Worm (Caenorhabditis elegans) whole organism, L1 larva: ENCODE data around the gene vab-19.

ENCODE experiments used
- C04F5.9 ChIP-seq: sonication (generic microtip); optimal IDR thresholded peaks from 2 replicates; lab custom pipeline; 2016; ENCODE audit warnings: missing genetic modification characterization, missing compliant biosample characterization
- C16A3.4 ChIP-seq: fragments of 150-350 bp; optimal IDR thresholded peaks from 2 replicates; lab custom pipeline; 2014; ENCODE audit warnings: missing biosample characterization, missing genetic modification characterization
- F16B12.6 ChIP-seq: fragments of 150-350 bp; optimal IDR thresholded peaks from 2 replicates; lab custom pipeline; 2014; ENCODE audit warnings: missing biosample characterization, missing genetic modification characterization
- aha-1 ChIP-seq: fragments of 150-350 bp; optimal IDR thresholded peaks from 2 replicates; lab custom pipeline; 2014; ENCODE audit warnings: missing biosample characterization, missing genetic modification characterization
- ama-1 ChIP-seq: fragments of 150-350 bp; optimal IDR thresholded peaks from 2 replicates; lab custom pipeline; 2014
- blmp-1 ChIP-seq: fragments of 150-350 bp; optimal IDR thresholded peaks from 2 replicates; lab custom pipeline; 2014; ENCODE audit warnings: missing biosample characterization, missing genetic modification characterization
- ceh-63 ChIP-seq: fragments of 200-800 bp; sonication (Bioruptor generic); optimal IDR thresholded peaks from 2 replicates; lab custom pipeline; 2018; ENCODE audit warnings: mild to moderate bottlenecking, missing genetic modification characterization, missing compliant biosample characterization
- ceh-82 ChIP-seq, 3 experiments: fragments of 150-350 bp in 1 of 3; sonication (generic microtip) in 2 of 3; optimal IDR thresholded peaks; 2 replicates each; lab custom pipeline; 2014 to 2017; ENCODE audit warnings: missing biosample characterization in 3 of 3, missing genetic modification characterization in 3 of 3
- ces-1 ChIP-seq: fragments of 150-350 bp; optimal IDR thresholded peaks from 2 replicates; lab custom pipeline; 2014; ENCODE audit warnings: missing biosample characterization, missing genetic modification reagents, missing genetic modification characterization
- dsc-1 ChIP-seq: sonication (generic microtip); optimal IDR thresholded peaks from 2 replicates; lab custom pipeline; 2016; ENCODE audit warnings: mild to moderate bottlenecking, missing genetic modification characterization, missing compliant biosample characterization
- efl-1 ChIP-seq, 4 experiments: fragments of 150-350 bp; optimal IDR thresholded peaks in 3 of 4; peaks in 1 of 4; 1 replicate in 1 of 4; 2 replicates in 3 of 4; lab custom pipeline; 2014; ENCODE audit warnings: missing biosample characterization in 2 of 4, missing genetic modification characterization in 2 of 4, missing genetic modification reagents in 2 of 4
- elt-3 ChIP-seq, 6 experiments: fragments of 150-350 bp in 1 of 6; sonication (generic microtip); optimal IDR thresholded peaks; 2 replicates each; lab custom pipeline; 2017 to 2018; ENCODE audit warnings: missing biosample characterization in 6 of 6, missing genetic modification characterization in 6 of 6, inconsistent platforms in 1 of 6
- ets-5 ChIP-seq: fragments of 200-800 bp; sonication (Bioruptor generic); IDR thresholded peaks from 2 replicates; pipeline ENCODE4 v1.3.6; 2022; ENCODE audit warnings: missing genetic modification characterization, missing compliant biosample characterization
- fkh-10 ChIP-seq: sonication (generic microtip); optimal IDR thresholded peaks from 2 replicates; lab custom pipeline; 2017; ENCODE audit warnings: missing biosample characterization, missing genetic modification reagents, missing genetic modification characterization
- fkh-4 ChIP-seq: sonication (generic microtip); optimal IDR thresholded peaks from 2 replicates; lab custom pipeline; 2016; ENCODE audit warnings: missing compliant biosample characterization, missing genetic modification characterization, borderline replicate concordance
- fkh-8 ChIP-seq: sonication (generic microtip); optimal IDR thresholded peaks from 2 replicates; lab custom pipeline; 2016; ENCODE audit warnings: mild to moderate bottlenecking, missing genetic modification characterization, missing compliant biosample characterization
- fos-1 ChIP-seq: fragments of 150-350 bp; optimal IDR thresholded peaks from 2 replicates; lab custom pipeline; 2014; ENCODE audit warnings: missing biosample characterization, missing genetic modification characterization
- hlh-17 ChIP-seq: fragments of 200-800 bp; sonication (Bioruptor generic); optimal IDR thresholded peaks from 2 replicates; lab custom pipeline; 2018; ENCODE audit warnings: missing genetic modification characterization, mild to moderate bottlenecking, missing compliant biosample characterization, moderate library complexity, borderline replicate concordance
- hlh-4 ChIP-seq: sonication (generic microtip); optimal IDR thresholded peaks from 2 replicates; lab custom pipeline; 2016; ENCODE audit warnings: mild to moderate bottlenecking, missing genetic modification characterization, missing compliant biosample characterization
- irx-1 ChIP-seq: sonication (generic microtip); optimal IDR thresholded peaks from 2 replicates; lab custom pipeline; 2016; ENCODE audit warnings: missing genetic modification characterization, missing compliant biosample characterization
- isw-1 ChIP-seq: fragments of 200-800 bp; sonication (Bioruptor generic); IDR thresholded peaks from 2 replicates; pipeline ENCODE4 v1.3.6; 2022; ENCODE audit warnings: missing genetic modification characterization, missing compliant biosample characterization
- lin-35 ChIP-seq, 2 experiments: fragments of 150-350 bp; optimal IDR thresholded peaks; 2 replicates each; lab custom pipeline; 2014; ENCODE audit warnings: missing biosample characterization in 2 of 2, missing genetic modification characterization in 2 of 2, missing genetic modification reagents in 2 of 2
- lin-39 ChIP-seq: fragments of 150-350 bp; optimal IDR thresholded peaks from 2 replicates; lab custom pipeline; 2014; ENCODE audit warnings: missing biosample characterization, missing genetic modification reagents, missing genetic modification characterization
- lir-3 ChIP-seq: sonication (generic microtip); optimal IDR thresholded peaks from 2 replicates; lab custom pipeline; 2016; ENCODE audit warnings: mild to moderate bottlenecking, missing genetic modification characterization, moderate library complexity, missing compliant biosample characterization; ENCODE audit not compliant: poor library complexity
- mab-9 ChIP-seq: fragments of 200-800 bp; sonication (Bioruptor generic); IDR thresholded peaks from 2 replicates; pipeline ENCODE4 v1.3.6; 2022; ENCODE audit warnings: missing genetic modification reagents, missing genetic modification characterization, missing compliant biosample characterization
- mdl-1 ChIP-seq, 2 experiments: fragments of 150-350 bp; optimal IDR thresholded peaks; 2 replicates each; lab custom pipeline; 2014 to 2017; ENCODE audit warnings: missing biosample characterization in 2 of 2, missing genetic modification characterization in 2 of 2, inconsistent platforms in 1 of 2
- mep-1 ChIP-seq: fragments of 150-350 bp; optimal IDR thresholded peaks from 2 replicates; lab custom pipeline; 2014; ENCODE audit warnings: missing biosample characterization, missing genetic modification characterization
- nhr-11 ChIP-seq: fragments of 150-350 bp; optimal IDR thresholded peaks from 2 replicates; lab custom pipeline; 2014; ENCODE audit warnings: missing biosample characterization, missing genetic modification characterization
- nhr-12 ChIP-seq: sonication (generic microtip); optimal IDR thresholded peaks from 2 replicates; lab custom pipeline; 2017; ENCODE audit warnings: missing biosample characterization, missing genetic modification characterization
- nhr-19 ChIP-seq: fragments of 200-800 bp; sonication (Bioruptor generic); conservative IDR thresholded peaks from 2 replicates; pipeline ENCODE4 v1.3.6; 2022; ENCODE audit warnings: missing genetic modification characterization, missing compliant biosample characterization
- nhr-20 ChIP-seq: sonication (generic microtip); optimal IDR thresholded peaks from 2 replicates; lab custom pipeline; 2016; ENCODE audit warnings: mild to moderate bottlenecking, missing genetic modification characterization, missing compliant biosample characterization
- nhr-84 ChIP-seq: sonication (generic microtip); optimal IDR thresholded peaks from 2 replicates; lab custom pipeline; 2017; ENCODE audit warnings: missing biosample characterization, missing genetic modification characterization
- nhr-85 ChIP-seq: sonication (generic microtip); peaks from one replicate; lab custom pipeline; 2016; ENCODE audit warnings: missing genetic modification characterization, inconsistent platforms, missing compliant biosample characterization
- nhr-90 ChIP-seq: sonication (generic microtip); optimal IDR thresholded peaks from 2 replicates; lab custom pipeline; 2016; ENCODE audit warnings: mild to moderate bottlenecking, missing genetic modification characterization, missing compliant biosample characterization; ENCODE audit not compliant: poor library complexity
- skn-1 ChIP-seq: fragments of 150-350 bp; optimal IDR thresholded peaks from 2 replicates; lab custom pipeline; 2014; ENCODE audit warnings: missing biosample characterization, missing genetic modification characterization
- snu-23 ChIP-seq: sonication (generic microtip); optimal IDR thresholded peaks from 2 replicates; lab custom pipeline; 2016; ENCODE audit warnings: missing genetic modification characterization, missing compliant biosample characterization
- sptf-1 ChIP-seq: fragments of 150-350 bp; optimal IDR thresholded peaks from 2 replicates; lab custom pipeline; 2014; ENCODE audit warnings: missing biosample characterization, missing genetic modification characterization
- tbx-2 ChIP-seq: sonication (generic microtip); optimal IDR thresholded peaks from 2 replicates; lab custom pipeline; 2016; ENCODE audit warnings: missing genetic modification characterization, missing compliant biosample characterization
- tlp-1 ChIP-seq: fragments of 150-350 bp; optimal IDR thresholded peaks from 2 replicates; lab custom pipeline; 2014; ENCODE audit warnings: missing biosample characterization, missing genetic modification characterization
- unc-130 ChIP-seq: fragments of 150-350 bp; optimal IDR thresholded peaks from 2 replicates; lab custom pipeline; 2017; ENCODE audit warnings: missing biosample characterization, missing genetic modification characterization, inconsistent platforms
- unc-30 ChIP-seq: sonication (generic microtip); optimal IDR thresholded peaks from 2 replicates; lab custom pipeline; 2017; ENCODE audit warnings: missing biosample characterization, missing genetic modification characterization
- vab-15 ChIP-seq: sonication (generic microtip); optimal IDR thresholded peaks from 2 replicates; lab custom pipeline; 2017; ENCODE audit warnings: missing genotype, mild to moderate bottlenecking, missing genetic modification characterization, missing compliant biosample characterization
- zip-4 ChIP-seq: fragments of 200-800 bp; sonication (Bioruptor generic); optimal IDR thresholded peaks from 2 replicates; lab custom pipeline; 2018; ENCODE audit warnings: mild to moderate bottlenecking, missing genetic modification characterization, moderate library complexity, missing compliant biosample characterization
- ztf-11 ChIP-seq, 2 experiments: sonication (generic microtip); optimal IDR thresholded peaks; 2 replicates each; lab custom pipeline; 2016 to 2017; ENCODE audit warnings: missing genetic modification characterization in 2 of 2, missing biosample characterization in 1 of 2, missing compliant biosample characterization in 1 of 2

vab-19 gene

DNA sequence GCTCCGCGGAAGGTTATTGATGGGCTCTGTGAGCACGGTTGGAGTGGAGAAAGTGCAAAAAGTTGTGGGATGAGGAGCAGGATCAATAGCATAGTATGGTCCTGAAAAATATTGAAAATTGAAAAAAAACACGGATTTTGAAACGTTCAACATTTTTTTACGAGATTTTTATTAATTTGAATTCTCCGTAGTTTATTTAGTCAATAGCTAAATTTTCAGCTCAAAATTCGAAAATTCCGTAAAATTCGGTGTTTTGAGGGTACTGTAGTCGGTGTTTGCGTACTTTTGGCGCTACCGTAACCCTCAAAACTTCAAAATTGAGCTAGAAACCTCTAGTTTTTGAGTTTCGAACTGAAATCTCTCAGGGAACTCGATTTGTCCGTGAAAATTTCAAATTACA, 15.8 kb downstream of the vab-19 start, which contains the start of gene pqn-42:
Gene pqn-42 (minus strand): TSS at position 101 of the 400 bp plus-strand sequence.
- TF ChIP-seq ces-1 (GFP tag; lab: Kevin White, UChicago) (no peak), fkh-8 (tag; lab: Kevin White, UChicago) (no peak), C04F5.9 (no peak), unc-130 (no peak), isw-1 (GFP tag; lab: Robert Waterston, UW) (no peak), ets-5 (GFP tag; lab: Robert Waterston, UW) (no peak)

DNA sequence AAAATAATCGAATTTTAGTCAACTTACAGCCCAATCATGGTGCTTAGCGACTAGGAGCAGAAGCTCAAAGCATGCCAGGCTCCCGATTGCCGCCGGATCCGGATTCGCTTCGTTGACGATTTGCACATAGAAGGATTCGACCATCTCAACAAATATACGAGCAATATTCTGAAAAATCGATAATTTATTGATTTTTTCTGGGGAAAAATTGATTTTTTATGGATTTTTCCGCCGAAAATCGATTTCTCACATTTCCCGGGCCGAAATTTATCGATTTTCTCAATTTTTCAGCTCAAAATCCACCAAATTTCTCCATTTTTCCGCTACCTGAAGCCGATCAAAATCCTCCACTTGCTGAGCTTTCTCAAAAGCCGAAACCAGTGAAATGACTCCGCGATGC, 25.8 kb downstream of the vab-19 start:
- TF ChIP-seq lin-39 (tag; lab: Kevin White, UChicago) (no peak), fkh-4 (tag; lab: Kevin White, UChicago) (no peak)
- TF ChIP-seq, all 84 proteins: peak for 0

DNA sequence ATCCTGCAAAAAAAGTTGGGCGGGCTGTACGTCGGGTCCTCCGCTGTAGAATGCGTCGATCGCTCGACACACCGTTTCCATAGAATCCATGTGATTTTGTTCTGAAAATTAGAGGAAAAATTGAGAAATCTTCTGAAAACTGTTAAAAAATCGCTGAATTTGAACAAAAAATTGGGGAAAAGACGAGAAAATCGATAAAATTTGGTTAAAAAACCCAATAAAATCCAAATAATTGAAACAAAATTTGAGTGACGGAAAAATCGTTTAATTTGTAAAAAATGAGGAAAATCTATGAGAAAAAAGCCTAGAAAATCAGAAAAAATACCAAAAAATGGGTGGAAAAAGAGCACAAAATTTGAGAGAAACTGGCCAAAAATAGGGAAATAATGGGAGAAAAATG, 30.2 kb downstream of the vab-19 start, which contains the start of gene tsr-1:
Gene tsr-1 (minus strand): TSS at position 101 of the 400 bp plus-strand sequence.
- TF ChIP-seq nhr-85 (tag; lab: Kevin White, UChicago) (no peak), hlh-17 (GFP tag; lab: Kevin White, UChicago) (no peak), snu-23 (GFP tag; lab: Kevin White, UChicago) (no peak), nhr-12 (no peak), nhr-20 (tag; lab: Kevin White, UChicago) (no peak), fos-1 (no peak), tlp-1 (tag; lab: Kevin White, UChicago) (no peak), nhr-90 (tag; lab: Kevin White, UChicago) (no peak), ceh-82 (tag; optimal IDR thresholded peaks at IDR 0.05; lab: Kevin White, UChicago) (no peak), lir-3 (tag; lab: Kevin White, UChicago) (no peak), hlh-4 (tag; lab: Kevin White, UChicago) (no peak), aha-1 (tag; lab: Kevin White, UChicago) (no peak)

DNA sequence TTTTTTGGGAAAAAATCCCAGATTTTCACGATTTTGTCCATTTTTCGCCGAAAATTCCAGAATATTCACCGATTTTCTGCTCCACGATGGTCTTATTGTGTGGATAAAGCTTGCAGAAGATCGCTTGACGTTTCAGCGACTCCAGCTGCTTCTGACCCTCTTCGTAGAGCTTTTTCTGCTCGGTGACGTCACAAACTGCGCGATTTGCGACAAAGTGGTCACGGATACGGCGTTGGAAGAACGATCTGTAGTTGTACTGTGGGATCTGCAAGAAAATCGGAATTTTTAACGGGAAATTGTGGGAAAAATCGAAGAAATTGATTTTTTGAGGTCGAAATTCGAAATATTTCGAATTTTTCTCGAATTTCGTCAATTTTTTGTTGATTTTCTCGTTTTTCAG, 35.5 kb downstream of the vab-19 start, which contains the start of gene mnat-1:
Gene mnat-1 (minus strand): TSS at position 101 of the 400 bp plus-strand sequence.
- TF ChIP-seq lir-3 (tag; lab: Kevin White, UChicago) (no peak), nhr-12 (no peak), zip-4 (no peak), nhr-20 (tag; lab: Kevin White, UChicago) (no peak), tbx-2 (tag; lab: Kevin White, UChicago) (no peak), nhr-11 (no peak), tlp-1 (tag; lab: Kevin White, UChicago) (no peak), skn-1 (tag; lab: Kevin White, UChicago) (no peak), vab-15 (tag; lab: Kevin White, UChicago) (no peak), nhr-84 (tag; lab: Kevin White, UChicago) (no peak), nhr-19 (GFP tag; lab: Robert Waterston, UW) (no peak), efl-1 (optimal IDR thresholded peaks at IDR 0.05; lab: Kevin White, UChicago) (no peak), efl-1 (GFP tag; optimal IDR thresholded peaks at IDR 0.05 in 1 of 2; lab: Kevin White, UChicago) (no peak), lin-35 (GFP tag; optimal IDR thresholded peaks at IDR 0.05; lab: Kevin White, UChicago) (no peak), ceh-63 (GFP tag; lab: Kevin White, UChicago) (no peak)
- TF ChIP-seq, all 84 proteins: peak for 0

DNA sequence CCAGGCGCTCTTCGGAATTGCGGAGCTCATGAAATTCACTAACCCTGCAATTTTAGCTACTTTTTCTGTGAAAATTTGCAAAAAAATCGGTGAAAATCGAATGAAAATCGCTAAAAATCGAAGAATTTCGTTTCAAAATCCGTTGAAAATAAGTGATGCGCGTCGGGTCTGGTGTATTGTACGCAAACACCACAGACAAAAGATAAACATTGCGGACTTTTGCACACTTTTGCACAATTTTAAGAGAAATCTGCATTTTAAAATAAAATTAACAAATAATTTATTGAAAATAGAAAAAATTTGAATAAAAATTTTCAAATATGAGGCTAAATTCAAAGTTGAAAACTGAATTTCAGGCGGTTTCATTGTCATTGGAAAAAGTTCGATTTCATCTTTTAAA, 36.0 kb downstream of the vab-19 start, which contains the start of gene F53G2.12:
Gene F53G2.12 (minus strand): TSS at position 44 of the 400 bp plus-strand sequence.
- TF ChIP-seq nhr-20 (tag; lab: Kevin White, UChicago) (no peak), vab-15 (tag; lab: Kevin White, UChicago) (no peak), ztf-11 (tag; optimal IDR thresholded peaks at IDR 0.05; lab: Kevin White, UChicago) (no peak), fkh-8 (tag; lab: Kevin White, UChicago) (no peak), efl-1 (optimal IDR thresholded peaks at IDR 0.05; lab: Kevin White, UChicago) (peak; percentile 36 to 47), efl-1 (GFP tag; optimal IDR thresholded peaks at IDR 0.05 in 1 of 2; lab: Kevin White, UChicago) (peak; percentile 54 to 95), ama-1 (lab: Kevin White, UChicago) (no peak), F16B12.6 (tag; lab: Kevin White, UChicago) (peak; percentile 82), mab-9 (GFP tag; lab: Robert Waterston, UW) (no peak), tbx-2 (tag; lab: Kevin White, UChicago) (no peak), ets-5 (GFP tag; lab: Robert Waterston, UW) (no peak), C16A3.4 (tag; lab: Kevin White, UChicago) (no peak), nhr-11 (no peak), mep-1 (tag; lab: Kevin White, UChicago) (peak; percentile 7), nhr-84 (tag; lab: Kevin White, UChicago) (no peak), elt-3 (tag; optimal IDR thresholded peaks at IDR 0.05; lab: Kevin White, UChicago) (no peak), fkh-10 (no peak), isw-1 (GFP tag; lab: Robert Waterston, UW) (no peak), mdl-1 (tag; optimal IDR thresholded peaks at IDR 0.05; lab: Kevin White, UChicago) (no peak), sptf-1 (tag; lab: Kevin White, UChicago) (no peak), blmp-1 (tag; lab: Kevin White, UChicago) (no peak), dsc-1 (no peak), irx-1 (tag; lab: Kevin White, UChicago) (no peak), unc-30 (tag; lab: Kevin White, UChicago) (no peak)
